Fruit fly (Drosophila melanogaster) whole organism, embryonic: ENCODE results near the gene SelT.
A peak's percentile ranks its signal among the peaks of the same experiment; 100 is the strongest.

Experiments used
- Awh ChIP-seq: fragments of 200-800 bp; sonication (Bioruptor generic); IDR thresholded peaks from 2 replicates; pipeline ENCODE4, ENCODE4 v1.3.6; 2022; ENCODE audit warnings: missing biosample characterization, missing genetic modification characterization
- B-H2 ChIP-seq: fragments of 200-800 bp; sonication (Bioruptor generic); optimal IDR thresholded peaks from 2 replicates; lab custom pipeline; 2018; ENCODE audit warnings: missing biosample characterization, mild to moderate bottlenecking, missing genetic modification characterization
- Bgb ChIP-seq: fragments of 200-800 bp; sonication (Bioruptor generic); IDR thresholded peaks from 2 replicates; pipeline ENCODE4 v1.3.6; 2022; ENCODE audit warnings: missing biosample characterization, missing genetic modification characterization; ENCODE audit not compliant: partially characterized antibody
- CG10267 ChIP-seq: fragments of 200-800 bp; sonication (Bioruptor generic); optimal IDR thresholded peaks from 2 replicates; lab custom pipeline; 2018; ENCODE audit warnings: missing biosample characterization, mild to moderate bottlenecking, missing genetic modification characterization, moderate library complexity
- CG10321 ChIP-seq: fragments of 200-800 bp; sonication (Bioruptor generic); IDR thresholded peaks from 2 replicates; pipeline ENCODE4 v1.3.6; 2022; ENCODE audit warnings: missing biosample characterization, missing genetic modification characterization
- CG10959 ChIP-seq: fragments of 200-800 bp; sonication (Bioruptor generic); IDR thresholded peaks from 2 replicates; pipeline ENCODE4 v1.3.6; 2022; ENCODE audit warnings: missing biosample characterization, missing genetic modification characterization
- CG11504 ChIP-seq: fragments of 200-800 bp; sonication (Bioruptor generic); optimal IDR thresholded peaks from 3 replicates; lab custom pipeline; 2019; ENCODE audit warnings: missing biosample characterization, mild to moderate bottlenecking, missing genetic modification characterization, moderate library complexity
- CG11723 ChIP-seq: fragments of 200-800 bp; sonication (Bioruptor generic); optimal IDR thresholded peaks from 2 replicates; lab custom pipeline; 2017; ENCODE audit warnings: missing biosample characterization, mild to moderate bottlenecking, missing genetic modification characterization
- CG15514 ChIP-seq: fragments of 200-800 bp; sonication (Bioruptor generic); optimal IDR thresholded peaks from 3 replicates; lab custom pipeline; 2017; ENCODE audit warnings: missing biosample characterization, missing genetic modification characterization, mild to moderate bottlenecking, moderate library complexity, missing genetic modification reagents
- CG15696 ChIP-seq: fragments of 200-800 bp; sonication (Bioruptor generic); optimal IDR thresholded peaks from 2 replicates; lab custom pipeline; 2019; ENCODE audit warnings: missing biosample characterization, mild to moderate bottlenecking, missing genetic modification characterization, moderate library complexity
- CG1602 ChIP-seq: fragments of 200-800 bp; sonication (Bioruptor generic); optimal IDR thresholded peaks from 3 replicates; lab custom pipeline; 2016; ENCODE audit warnings: missing biosample characterization, missing genetic modification characterization
- CG2116 ChIP-seq: fragments of 200-800 bp; sonication (Bioruptor generic); optimal IDR thresholded peaks from 3 replicates; lab custom pipeline; 2018; ENCODE audit warnings: missing biosample characterization, mild to moderate bottlenecking, missing genetic modification characterization
- CG2202 ChIP-seq: fragments of 200-800 bp; sonication (Bioruptor generic); optimal IDR thresholded peaks from 2 replicates; lab custom pipeline; 2018; ENCODE audit warnings: missing biosample characterization, mild to moderate bottlenecking, missing genetic modification characterization
- CG33557 ChIP-seq: fragments of 200-800 bp; sonication (Bioruptor generic); optimal IDR thresholded peaks from 2 replicates; lab custom pipeline; 2019; ENCODE audit warnings: missing biosample characterization, mild to moderate bottlenecking, missing genetic modification characterization, moderate library complexity
- CG3995 ChIP-seq: fragments of 200-800 bp; sonication (Bioruptor generic); optimal IDR thresholded peaks from 3 replicates; lab custom pipeline; 2016; ENCODE audit warnings: missing biosample characterization, missing genetic modification characterization
- CG4404 ChIP-seq: fragments of 200-800 bp; sonication (Bioruptor generic); IDR thresholded peaks from 2 replicates; pipeline ENCODE4 v1.3.6; 2022; ENCODE audit warnings: missing biosample characterization, missing genetic modification characterization
- CG7745 ChIP-seq: fragments of 200-800 bp; sonication (Bioruptor generic); optimal IDR thresholded peaks from 2 replicates; lab custom pipeline; 2018; ENCODE audit warnings: missing biosample characterization, mild to moderate bottlenecking, missing genetic modification characterization, moderate library complexity
- D ChIP-seq, 2 experiments: fragments of 200-800 bp in 1 of 2; fragments of >200 bp in 1 of 2; sonication (Bioruptor generic) in 1 of 2; optimal IDR thresholded peaks; 2 replicates in 1 of 2; 3 replicates in 1 of 2; lab custom pipeline; 2017; ENCODE audit warnings: mild to moderate bottlenecking in 1 of 2, missing biosample characterization in 1 of 2, missing genetic modification characterization in 1 of 2, missing genetic modification reagents in 1 of 2
- D19B ChIP-seq: fragments of 200-800 bp; sonication (Bioruptor generic); optimal IDR thresholded peaks from 2 replicates; lab custom pipeline; 2017; ENCODE audit warnings: missing biosample characterization, mild to moderate bottlenecking, missing genetic modification characterization
- Dp ChIP-seq: fragments of 200-800 bp; sonication (Bioruptor generic); optimal IDR thresholded peaks from 2 replicates; lab custom pipeline; 2018; ENCODE audit warnings: missing biosample characterization, mild to moderate bottlenecking, missing genetic modification characterization, moderate library complexity
- Ets97D ChIP-seq: fragments of 200-800 bp; sonication (Bioruptor generic); optimal IDR thresholded peaks from 3 replicates; lab custom pipeline; 2016; ENCODE audit warnings: missing biosample characterization, missing genetic modification characterization
- HLH54F ChIP-seq: fragments of 200-800 bp; sonication (Bioruptor generic); optimal IDR thresholded peaks from 3 replicates; lab custom pipeline; 2016; ENCODE audit warnings: missing biosample characterization, missing genetic modification characterization
- HmgD ChIP-seq: fragments of 200-800 bp; sonication (Bioruptor generic); optimal IDR thresholded peaks from 3 replicates; lab custom pipeline; 2016; ENCODE audit warnings: missing biosample characterization, missing genetic modification characterization
- Hmr ChIP-seq: fragments of 200-800 bp; sonication (Bioruptor generic); optimal IDR thresholded peaks from 3 replicates; lab custom pipeline; 2017; ENCODE audit warnings: mild to moderate bottlenecking, missing biosample characterization, missing genetic modification reagents, missing genetic modification characterization
- Hr3 ChIP-seq: fragments of 200-800 bp; sonication (Bioruptor generic); optimal IDR thresholded peaks from 3 replicates; lab custom pipeline; 2016; ENCODE audit warnings: missing biosample characterization, missing genetic modification characterization
- Neu2 ChIP-seq: fragments of 200-800 bp; sonication (Bioruptor generic); optimal IDR thresholded peaks from 3 replicates; lab custom pipeline; 2016; ENCODE audit warnings: missing biosample characterization, missing genetic modification characterization, borderline replicate concordance
- Nf-YC ChIP-seq: fragments of 200-800 bp; optimal IDR thresholded peaks from 3 replicates; lab custom pipeline; 2019; ENCODE audit warnings: missing biosample characterization, mild to moderate bottlenecking, missing genetic modification characterization, moderate library complexity
- NfI ChIP-seq: fragments of 200-800 bp; sonication (Bioruptor generic); optimal IDR thresholded peaks from 3 replicates; lab custom pipeline; 2018; ENCODE audit warnings: missing biosample characterization, mild to moderate bottlenecking, missing genetic modification characterization, moderate library complexity
- Oaz ChIP-seq: fragments of 200-800 bp; sonication (Bioruptor generic); IDR thresholded peaks from 2 replicates; pipeline ENCODE4 v1.3.6; 2022; ENCODE audit warnings: missing biosample characterization, missing genetic modification characterization
- Sox100B ChIP-seq: fragments of 200-800 bp; sonication (Bioruptor generic); optimal IDR thresholded peaks from 3 replicates; lab custom pipeline; 2018; ENCODE audit warnings: missing biosample characterization, mild to moderate bottlenecking, missing genetic modification characterization
- Stat92E ChIP-seq, 3 experiments: fragments of >200 bp in 2 of 3; fragments of 200-800 bp in 1 of 3; sonication (Bioruptor generic) in 1 of 3; optimal IDR thresholded peaks; 2 replicates each; lab custom pipeline; 2017 to 2019; ENCODE audit warnings: missing biosample characterization in 3 of 3, missing genetic modification characterization in 3 of 3, mild to moderate bottlenecking in 1 of 3, moderate library complexity in 1 of 3
- Xrp1 ChIP-seq: fragments of 200-800 bp; sonication (Bioruptor generic); IDR thresholded peaks from 2 replicates; pipeline ENCODE4 v1.3.6; 2022; ENCODE audit warnings: missing biosample characterization, missing genetic modification characterization
- abd-A ChIP-seq: fragments of 200-800 bp; sonication (Bioruptor generic); optimal IDR thresholded peaks from 3 replicates; lab custom pipeline; 2019; ENCODE audit warnings: missing biosample characterization, mild to moderate bottlenecking, missing genetic modification characterization, moderate library complexity
- br ChIP-seq: fragments of >200 bp; optimal IDR thresholded peaks from 2 replicates; lab custom pipeline; 2017
- crol ChIP-seq: fragments of 200-800 bp; sonication (Bioruptor generic); IDR thresholded peaks from 2 replicates; pipeline ENCODE4 v1.3.6; 2022; ENCODE audit warnings: missing biosample characterization, missing genetic modification characterization
- ftz-f1 ChIP-seq: fragments of 200-800 bp; sonication (Bioruptor generic); optimal IDR thresholded peaks from 2 replicates; lab custom pipeline; 2016; ENCODE audit warnings: missing biosample characterization, missing genetic modification characterization
- gce ChIP-seq: fragments of 200-800 bp; sonication (Bioruptor generic); IDR thresholded peaks from 3 replicates; pipeline ENCODE4 v1.3.6; 2022; ENCODE audit warnings: missing biosample characterization, missing genetic modification characterization
- hth ChIP-seq: fragments of >200 bp; optimal IDR thresholded peaks from 2 replicates; lab custom pipeline; 2017; ENCODE audit warnings: inconsistent platforms
- knrl ChIP-seq: fragments of 200-800 bp; sonication (Bioruptor generic); IDR thresholded peaks from 3 replicates; pipeline ENCODE4 v1.3.6; 2022; ENCODE audit warnings: missing biosample characterization, missing genetic modification characterization; ENCODE audit not compliant: partially characterized antibody
- lab ChIP-seq: fragments of 200-800 bp; sonication (Bioruptor generic); optimal IDR thresholded peaks from 3 replicates; lab custom pipeline; 2017; ENCODE audit warnings: missing biosample characterization, missing genetic modification characterization, mild to moderate bottlenecking, moderate library complexity, missing genetic modification reagents
- maf-S ChIP-seq: fragments of 200-800 bp; sonication (Bioruptor generic); optimal IDR thresholded peaks from 2 replicates; lab custom pipeline; 2016; ENCODE audit warnings: missing biosample characterization, missing genetic modification characterization
- p53 ChIP-seq: fragments of 200-800 bp; sonication (Bioruptor generic); optimal IDR thresholded peaks from 2 replicates; lab custom pipeline; 2016; ENCODE audit warnings: missing biosample characterization, missing genetic modification characterization
- prd ChIP-seq, 3 experiments: fragments of >200 bp in 2 of 3; fragments of 200-800 bp in 1 of 3; sonication (Bioruptor generic) in 1 of 3; optimal IDR thresholded peaks in 2 of 3; IDR thresholded peaks in 1 of 3; 2 replicates in 2 of 3; 3 replicates in 1 of 3; pipeline versions ENCODE4 v1.3.6 to Lab custom; 2017 to 2022; ENCODE audit warnings: missing biosample characterization in 1 of 3, missing genetic modification characterization in 1 of 3
- ro ChIP-seq: fragments of 200-800 bp; sonication (Bioruptor generic); IDR thresholded peaks from 2 replicates; pipeline ENCODE4 v1.3.6; 2022; ENCODE audit warnings: missing biosample characterization, missing genetic modification characterization
- sens-2 ChIP-seq: fragments of 200-800 bp; sonication (Bioruptor generic); IDR thresholded peaks from 2 replicates; pipeline ENCODE4 v1.3.6; 2022; ENCODE audit warnings: missing biosample characterization, missing genetic modification characterization
- seq ChIP-seq: fragments of 200-800 bp; sonication (Bioruptor generic); IDR thresholded peaks from 2 replicates; pipeline ENCODE4 v1.3.6; 2022; ENCODE audit warnings: missing biosample characterization, missing genetic modification characterization
- shn ChIP-seq: fragments of 200-800 bp; sonication (Bioruptor generic); optimal IDR thresholded peaks from 3 replicates; lab custom pipeline; 2016; ENCODE audit warnings: missing biosample characterization, missing genetic modification characterization
- ssp ChIP-seq: fragments of 200-800 bp; sonication (Bioruptor generic); IDR thresholded peaks from 2 replicates; pipeline ENCODE4 v1.3.6; 2022; ENCODE audit warnings: missing biosample characterization, missing genetic modification characterization
- tll ChIP-seq, 2 experiments: fragments of 200-800 bp in 1 of 2; fragments of >200 bp in 1 of 2; sonication (Bioruptor generic) in 1 of 2; optimal IDR thresholded peaks; 2 replicates each; lab custom pipeline; 2017 to 2019; ENCODE audit warnings: missing biosample characterization in 2 of 2, missing genetic modification characterization in 2 of 2, mild to moderate bottlenecking in 1 of 2, moderate library complexity in 1 of 2
- z ChIP-seq: fragments of 200-800 bp; sonication (Bioruptor generic); IDR thresholded peaks from 3 replicates; pipeline ENCODE4 v1.3.6; 2022; ENCODE audit warnings: missing biosample characterization, missing genetic modification characterization

Gene SelT

dm6 chr2L:5043043-5043442 is 32.3 kb downstream of the SelT start, which contains the start of the genes CG33995, CG44000 and CG44001 (continued):
- TF ChIP-seq HmgD (GFP tag; lab: Kevin White, UChicago) = peak; percentile 36
- TF ChIP-seq CG15514 (GFP tag; lab: Kevin White, UChicago) = peak; percentile 84
- peak; percentile 56 for TF ChIP-seq NfI (GFP tag; lab: Kevin White, UChicago)
- no peak for TF ChIP-seq D (optimal IDR thresholded peaks at IDR 0.05; lab: Kevin White, UChicago)
- no peak for TF ChIP-seq D (GFP tag; optimal IDR thresholded peaks at IDR 0.05; lab: Kevin White, UChicago)
- TF ChIP-seq Sox100B = no peak
- TF ChIP-seq CG10959 (GFP tag; lab: Robert Waterston, UW) = no peak
- no peak for TF ChIP-seq br (lab: Kevin White, UChicago)
- TF ChIP-seq CG10267 (tag; lab: Kevin White, UChicago) = peak; percentile 97
- peak; percentile 14 for TF ChIP-seq maf-S (GFP tag; lab: Kevin White, UChicago)
- TF ChIP-seq CG33557 = peak; percentile 14
- TF ChIP-seq p53 = peak; percentile 23
- TF ChIP-seq knrl (GFP tag; lab: Robert Waterston, UW) = peak; percentile 10; the same call in 1 of the 3 replicates
- TF ChIP-seq Xrp1 (GFP tag; lab: Robert Waterston, UW) = peak; percentile 41; the same call in 1 of the 2 replicates
- TF ChIP-seq Oaz (GFP tag; lab: Robert Waterston, UW) = no peak
- TF ChIP-seq CG7745 (tag; lab: Kevin White, UChicago) = no peak
- TF ChIP-seq Ets97D (GFP tag; lab: Kevin White, UChicago) = peak; percentile 85
- no peak for TF ChIP-seq sens-2
- TF ChIP-seq ftz-f1 = peak; percentile 6
- peak; percentile 91 for TF ChIP-seq CG2116
- TF ChIP-seq CG3995 (GFP tag; lab: Kevin White, UChicago) = peak; percentile 29
- no peak for TF ChIP-seq gce (GFP tag; lab: Robert Waterston, UW)
- peak; percentile 46 for TF ChIP-seq Hr3
- TF ChIP-seq Nf-YC (tag; lab: Kevin White, UChicago) = peak; percentile 16
- peak; percentile 17; the same call in 1 of the 2 replicates for TF ChIP-seq ssp
- no peak for TF ChIP-seq crol
- TF ChIP-seq lab = peak; percentile 47
- TF ChIP-seq Hmr (GFP tag; lab: Kevin White, UChicago) = peak; percentile 69
- TF ChIP-seq Bgb (GFP tag; lab: Robert Waterston, UW) = peak; percentile 46
- no peak for TF ChIP-seq prd (optimal IDR thresholded peaks at IDR 0.05; lab: Kevin White, UChicago)
- TF ChIP-seq prd (GFP tag; IDR thresholded peaks at IDR 0.05; lab: Robert Waterston, UW) = peak; percentile 40; the same call in 1 of the 3 replicates
- peak; percentile 52 for TF ChIP-seq CG11504 (tag; lab: Kevin White, UChicago)
- no peak for TF ChIP-seq Awh (GFP tag; lab: Robert Waterston, UW)
- no peak for TF ChIP-seq Neu2 (GFP tag; lab: Kevin White, UChicago)
- TF ChIP-seq z (GFP tag; lab: Robert Waterston, UW) = no peak
- TF ChIP-seq Stat92E (GFP tag; optimal IDR thresholded peaks at IDR 0.05; lab: Kevin White, UChicago) = peak in 1 of 3 experiments; percentile 60
- TF ChIP-seq tll (GFP tag; optimal IDR thresholded peaks at IDR 0.05; lab: Kevin White, UChicago) = no peak
- peak; percentile 33 for TF ChIP-seq CG1602 (GFP tag; lab: Kevin White, UChicago)
- no peak for TF ChIP-seq ro (GFP tag; lab: Robert Waterston, UW)
- TF ChIP-seq CG10321 (GFP tag; lab: Robert Waterston, UW) = no peak
- no peak for TF ChIP-seq CG15696
- TF ChIP-seq D19B (GFP tag; lab: Kevin White, UChicago) = no peak
- TF ChIP-seq CG11723 (GFP tag; lab: Kevin White, UChicago) = no peak
- peak; percentile 71 for TF ChIP-seq Dp (GFP tag; lab: Kevin White, UChicago)
- no peak for TF ChIP-seq hth
- peak; percentile 69 for TF ChIP-seq abd-A (tag; lab: Kevin White, UChicago)
- TF ChIP-seq B-H2 (GFP tag; lab: Kevin White, UChicago) = peak; percentile 79
- no peak for TF ChIP-seq seq (GFP tag; lab: Robert Waterston, UW)
- peak; percentile 54 for TF ChIP-seq HLH54F (GFP tag; lab: Kevin White, UChicago)
- no peak for TF ChIP-seq CG4404 (GFP tag; lab: Robert Waterston, UW)
- no peak for TF ChIP-seq CG2202 (tag; lab: Kevin White, UChicago)
- peak; percentile 52 for TF ChIP-seq shn (GFP tag; lab: Kevin White, UChicago)
